Worm (Caenorhabditis elegans) whole organism, young adult: ENCODE measurements around the gene C55C3.1.
A peak's percentile ranks its signal among the peaks of the same experiment; 100 is the strongest.

Experiments used
- B0336.3 ChIP-seq: fragments of 200-800 bp; sonication (Bioruptor generic); IDR thresholded peaks from 2 replicates; pipeline ENCODE4 v1.3.6; 2022; ENCODE audit warnings: missing genetic modification characterization, missing compliant biosample characterization
- D2030.7 ChIP-seq: fragments of 200-800 bp; sonication (Bioruptor generic); IDR thresholded peaks from 2 replicates; pipeline ENCODE4 v1.3.6; 2022; ENCODE audit warnings: missing genetic modification reagents, missing genetic modification characterization, missing compliant biosample characterization
- F22D6.2 ChIP-seq: sonication (generic microtip); optimal IDR thresholded peaks from 2 replicates; lab custom pipeline; 2016; ENCODE audit warnings: mild to moderate bottlenecking, missing genetic modification characterization, missing compliant biosample characterization
- F23B12.7 ChIP-seq: sonication (generic microtip); optimal IDR thresholded peaks from 2 replicates; lab custom pipeline; 2017; ENCODE audit warnings: missing genetic modification characterization, mild to moderate bottlenecking, missing compliant biosample characterization, antibody characterized with exemption, moderate library complexity; ENCODE audit not compliant: insufficient read depth
- F39B2.1 ChIP-seq: fragments of 200-800 bp; sonication (Bioruptor generic); IDR thresholded peaks from 2 replicates; pipeline ENCODE4 v1.3.6; 2022; ENCODE audit warnings: missing genetic modification reagents, missing genetic modification characterization, missing compliant biosample characterization
- F49E8.2 ChIP-seq: sonication (generic microtip); optimal IDR thresholded peaks from 3 replicates; lab custom pipeline; 2017; ENCODE audit warnings: missing genetic modification characterization, mild to moderate bottlenecking, missing compliant biosample characterization, antibody characterized with exemption, moderate library complexity; ENCODE audit not compliant: insufficient read depth
- F57C9.4 ChIP-seq: sonication (generic microtip); optimal IDR thresholded peaks from 2 replicates; lab custom pipeline; 2017; ENCODE audit warnings: mild to moderate bottlenecking, missing genetic modification characterization, missing compliant biosample characterization
- K12H6.12 ChIP-seq: fragments of 200-800 bp; sonication (Bioruptor generic); optimal IDR thresholded peaks from 2 replicates; lab custom pipeline; 2018; ENCODE audit warnings: mild to moderate bottlenecking, missing genetic modification characterization, missing compliant biosample characterization
- T07F8.4 ChIP-seq: sonication (generic microtip); optimal IDR thresholded peaks from 2 replicates; lab custom pipeline; 2016; ENCODE audit warnings: mild to moderate bottlenecking, missing genetic modification characterization, moderate library complexity, missing compliant biosample characterization
- T26A5.8 ChIP-seq: sonication (generic microtip); optimal IDR thresholded peaks from 2 replicates; lab custom pipeline; 2016; ENCODE audit warnings: missing genetic modification characterization, missing compliant biosample characterization
- Y79H2A.3 ChIP-seq: fragments of 200-800 bp; sonication (Bioruptor generic); conservative IDR thresholded peaks from 2 replicates; pipeline ENCODE4 v1.3.6; 2022; ENCODE audit warnings: missing genetic modification reagents, missing genetic modification characterization, missing compliant biosample characterization
- aptf-2 ChIP-seq: fragments of 200-800 bp; sonication (Bioruptor generic); conservative IDR thresholded peaks from 2 replicates; pipeline ENCODE4 v1.3.6; 2022; ENCODE audit warnings: missing genetic modification reagents, missing genetic modification characterization, missing compliant biosample characterization
- aptf-3 ChIP-seq: fragments of 200-800 bp; sonication (Bioruptor generic); IDR thresholded peaks from 2 replicates; pipeline ENCODE4 v1.3.6; 2022; ENCODE audit warnings: missing genetic modification characterization, missing compliant biosample characterization
- bed-2 ChIP-seq: fragments of 200-800 bp; sonication (Bioruptor generic); IDR thresholded peaks from 2 replicates; pipeline ENCODE4 v1.3.6; 2022; ENCODE audit warnings: missing genetic modification reagents, missing genetic modification characterization, missing compliant biosample characterization
- cebp-1 ChIP-seq, 2 experiments: fragments of 200-800 bp in 1 of 2; sonication (Bioruptor generic) in 1 of 2; sonication (generic microtip) in 1 of 2; IDR thresholded peaks in 1 of 2; optimal IDR thresholded peaks in 1 of 2; 2 replicates each; pipeline versions ENCODE4 v1.3.6 to Lab custom; 2017 to 2022; ENCODE audit warnings: missing compliant biosample characterization in 2 of 2, missing genetic modification characterization in 2 of 2, mild to moderate bottlenecking in 1 of 2, missing genetic modification reagents in 1 of 2, moderate library complexity in 1 of 2
- cebp-2 ChIP-seq: fragments of 200-800 bp; sonication (Bioruptor generic); IDR thresholded peaks from 2 replicates; pipeline ENCODE4 v1.3.6; 2022; ENCODE audit warnings: missing genetic modification characterization, missing compliant biosample characterization
- ceh-100 ChIP-seq: fragments of 200-800 bp; sonication (Bioruptor generic); IDR thresholded peaks from 2 replicates; pipeline ENCODE4 v1.3.6; 2022; ENCODE audit warnings: missing genetic modification reagents, missing genetic modification characterization, missing compliant biosample characterization
- dox-1 ChIP-seq: fragments of 200-800 bp; sonication (Bioruptor generic); IDR thresholded peaks from 2 replicates; pipeline ENCODE4 v1.3.6; 2022; ENCODE audit warnings: missing genetic modification reagents, missing genetic modification characterization, missing compliant biosample characterization
- ekl-4 ChIP-seq: fragments of 200-800 bp; sonication (Bioruptor generic); IDR thresholded peaks from 2 replicates; pipeline ENCODE4 v1.3.6; 2022; ENCODE audit warnings: missing genetic modification reagents, missing genetic modification characterization, missing compliant biosample characterization
- gei-17 ChIP-seq: fragments of 200-800 bp; sonication (Bioruptor generic); optimal IDR thresholded peaks from 2 replicates; lab custom pipeline; 2018; ENCODE audit warnings: mild to moderate bottlenecking, missing genetic modification characterization, missing compliant biosample characterization
- hmg-20 ChIP-seq: fragments of 200-800 bp; sonication (Bioruptor generic); IDR thresholded peaks from 2 replicates; pipeline ENCODE4 v1.3.6; 2022; ENCODE audit warnings: missing genetic modification reagents, missing genetic modification characterization, missing compliant biosample characterization
- hsf-1 ChIP-seq: fragments of 200-800 bp; sonication (Bioruptor generic); IDR thresholded peaks from 2 replicates; pipeline ENCODE4 v1.3.6; 2022; ENCODE audit warnings: missing genetic modification reagents, missing genetic modification characterization, missing compliant biosample characterization
- let-607 ChIP-seq, 2 experiments: fragments of 200-800 bp in 1 of 2; sonication (Bioruptor generic) in 1 of 2; sonication (generic microtip) in 1 of 2; optimal IDR thresholded peaks; 2 replicates each; lab custom pipeline; 2016 to 2018; ENCODE audit warnings: mild to moderate bottlenecking in 2 of 2, missing compliant biosample characterization in 2 of 2, missing genetic modification characterization in 2 of 2, moderate library complexity in 2 of 2, missing genotype in 1 of 2
- lin-54 ChIP-seq: fragments of 200-800 bp; sonication (Bioruptor generic); optimal IDR thresholded peaks from 2 replicates; lab custom pipeline; 2018; ENCODE audit warnings: mild to moderate bottlenecking, missing genetic modification characterization, missing compliant biosample characterization
- nfyb-1 ChIP-seq: fragments of 200-800 bp; sonication (Bioruptor generic); IDR thresholded peaks from 2 replicates; pipeline ENCODE4 v1.3.6; 2022; ENCODE audit warnings: missing genetic modification reagents, missing genetic modification characterization, missing compliant biosample characterization
- nhr-80 ChIP-seq: sonication (generic microtip); optimal IDR thresholded peaks from 2 replicates; lab custom pipeline; 2016; ENCODE audit warnings: missing genetic modification characterization, missing compliant biosample characterization
- rcor-1 ChIP-seq: fragments of 200-800 bp; sonication (Bioruptor generic); IDR thresholded peaks from 2 replicates; pipeline ENCODE4 v1.3.6; 2022; ENCODE audit warnings: missing genetic modification reagents, missing genetic modification characterization, missing compliant biosample characterization
- sea-2 ChIP-seq: fragments of 200-800 bp; sonication (Bioruptor generic); IDR thresholded peaks from 2 replicates; pipeline ENCODE4 v1.3.6; 2022; ENCODE audit warnings: missing genetic modification characterization, missing compliant biosample characterization
- snpc-4 ChIP-seq, 5 experiments: fragments of 150-350 bp in 1 of 5; sonication (generic microtip) in 4 of 5; optimal IDR thresholded peaks; 2 replicates each; lab custom pipeline; 2014 to 2018; ENCODE audit warnings: missing genetic modification characterization in 5 of 5, missing biosample characterization in 3 of 5, antibody characterized with exemption in 2 of 5, mild to moderate bottlenecking in 2 of 5, missing compliant biosample characterization in 2 of 5, missing genotype in 2 of 5, moderate library complexity in 2 of 5, missing genetic modification reagents in 1 of 5
- tlf-1 ChIP-seq: fragments of 200-800 bp; sonication (Bioruptor generic); optimal IDR thresholded peaks from 2 replicates; lab custom pipeline; 2018; ENCODE audit warnings: mild to moderate bottlenecking, missing genetic modification characterization, missing compliant biosample characterization
- unc-62 ChIP-seq: fragments of 150-350 bp; optimal IDR thresholded peaks from 2 replicates; lab custom pipeline; 2014; ENCODE audit warnings: missing biosample characterization, missing genetic modification reagents, missing genetic modification characterization
- zim-3 ChIP-seq: sonication (generic microtip); optimal IDR thresholded peaks from 2 replicates; lab custom pipeline; 2017; ENCODE audit warnings: mild to moderate bottlenecking, missing genetic modification characterization, moderate library complexity, missing compliant biosample characterization

C55C3.1 gene

ce11 chrIV:5753954-5754543, 45.2 kb downstream of the C55C3.1 start (continued):
- no peak for TF ChIP-seq cebp-1 (GFP tag; IDR thresholded peaks at IDR 0.05; lab: Robert Waterston, UW)
- TF ChIP-seq cebp-1 (tag; optimal IDR thresholded peaks at IDR 0.05; lab: Kevin White, UChicago) = peak; percentile 65
- TF ChIP-seq ekl-4 = no peak
- TF ChIP-seq B0336.3 = peak; percentile 45; the same call in 1 of the 2 replicates
- TF ChIP-seq K12H6.12 (tag; lab: Kevin White, UChicago) = peak; percentile 39
- TF ChIP-seq let-607 (tag; optimal IDR thresholded peaks at IDR 0.05; lab: Kevin White, UChicago) = peak in 1 of 2 experiments; percentile 27
- no peak for TF ChIP-seq cebp-2 (GFP tag; lab: Robert Waterston, UW)
- TF ChIP-seq D2030.7 (GFP tag; lab: Robert Waterston, UW) = no peak
- TF ChIP-seq sea-2 = no peak
- TF ChIP-seq, all 124 proteins: peak for 19

- TF ChIP-seq nfyb-1 (0 out of 2 replicates have a peak, but pooled peaks have one; percentile 10), aptf-3 (GFP tag; lab: Robert Waterston, UW) (no peak), D2030.7 (GFP tag; lab: Robert Waterston, UW) (no peak), hmg-20 (no peak), gei-17 (GFP tag; lab: Kevin White, UChicago) (no peak), rcor-1 (GFP tag; lab: Robert Waterston, UW) (no peak)
- TF ChIP-seq, all 124 proteins: peak for 1
Observed at ce11 chrIV:5754821-5755220, 45.9 kb downstream of the C55C3.1 start.

DNA sequence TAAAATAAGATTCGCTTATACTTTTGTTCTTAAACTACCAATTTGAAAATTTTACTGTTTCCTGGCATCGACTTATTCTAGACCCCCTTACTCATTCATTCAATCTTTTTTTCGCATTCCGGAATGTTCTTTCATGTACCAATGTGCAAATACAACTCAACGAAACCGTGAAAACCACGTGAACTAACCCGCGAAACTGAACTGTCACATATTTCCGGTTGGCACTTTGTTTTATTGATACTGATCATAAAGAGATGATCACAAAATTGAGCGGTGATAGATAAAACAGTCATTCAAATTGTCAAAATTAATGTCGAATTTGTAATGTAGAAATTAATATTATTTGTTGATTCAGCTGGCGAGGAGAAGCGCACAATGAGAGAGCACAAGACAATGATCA, 47.0 kb downstream of the C55C3.1 start:
- no peak for TF ChIP-seq ceh-100
- TF ChIP-seq hsf-1 (GFP tag; lab: Robert Waterston, UW) = 0 out of 2 replicates have a peak, but pooled peaks have one; percentile 22
- TF ChIP-seq F57C9.4 (tag; lab: Kevin White, UChicago) = no peak
- TF ChIP-seq unc-62 (GFP tag; lab: Kevin White, UChicago) = peak; percentile 81
- no peak for TF ChIP-seq F39B2.1 (GFP tag; lab: Robert Waterston, UW)
- no peak for TF ChIP-seq snpc-4 (GFP tag; optimal IDR thresholded peaks at IDR 0.05; lab: Kevin White, UChicago)
- peak in 1 of 4 experiments; percentile 8 for TF ChIP-seq snpc-4 (tag; optimal IDR thresholded peaks at IDR 0.05; lab: Kevin White, UChicago)
- peak; percentile 0 for TF ChIP-seq lin-54
- TF ChIP-seq zim-3 (tag; lab: Kevin White, UChicago) = no peak
- TF ChIP-seq F23B12.7 (tag; lab: Kevin White, UChicago) = no peak
- no peak for TF ChIP-seq nfyb-1
- no peak for TF ChIP-seq cebp-1 (GFP tag; IDR thresholded peaks at IDR 0.05; lab: Robert Waterston, UW)
- peak; percentile 7 for TF ChIP-seq cebp-1 (tag; optimal IDR thresholded peaks at IDR 0.05; lab: Kevin White, UChicago)
- peak; percentile 10 for TF ChIP-seq F22D6.2 (tag; lab: Kevin White, UChicago)
- peak; percentile 66 for TF ChIP-seq nhr-80 (tag; lab: Kevin White, UChicago)
- TF ChIP-seq bed-2 (GFP tag; lab: Robert Waterston, UW) = no peak

DNA sequence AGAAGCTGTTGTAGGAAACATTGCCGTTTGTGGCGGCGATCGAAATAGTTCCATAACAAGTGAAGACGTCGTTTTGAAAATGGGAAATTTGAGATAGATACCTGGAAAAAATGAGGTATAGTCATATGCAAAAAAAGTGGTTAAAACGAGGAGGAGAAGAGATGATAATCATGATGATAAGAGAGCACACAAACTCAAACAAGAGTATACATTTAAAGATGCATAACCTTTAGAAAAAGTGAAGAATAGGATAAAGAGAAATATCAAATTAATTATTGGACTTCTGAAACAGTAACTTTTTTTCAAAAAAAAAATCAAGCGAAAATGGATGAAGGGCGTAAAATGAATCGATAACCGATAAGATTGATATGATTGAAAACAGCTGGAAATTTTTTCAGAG, 48.9 kb downstream of the C55C3.1 start, which contains the start of gene nhr-46:
TSS of gene nhr-46 (minus strand) at position 101 of the 400 bp plus-strand sequence.
- TF ChIP-seq K12H6.12 (tag; lab: Kevin White, UChicago) (no peak), T07F8.4 (tag; lab: Kevin White, UChicago) (no peak), tlf-1 (GFP tag; lab: Kevin White, UChicago) (no peak), Y79H2A.3 (GFP tag; lab: Robert Waterston, UW) (no peak), T26A5.8 (tag; lab: Kevin White, UChicago) (no peak), dox-1 (GFP tag; lab: Robert Waterston, UW) (no peak), aptf-2 (no peak), nhr-80 (tag; lab: Kevin White, UChicago) (no peak), let-607 (tag; optimal IDR thresholded peaks at IDR 0.05; lab: Kevin White, UChicago) (no peak), F49E8.2 (tag; lab: Kevin White, UChicago) (no peak), B0336.3 (no peak)
- TF ChIP-seq, all 124 proteins: peak for 0
